Worm (Caenorhabditis elegans) whole organism, midembryonic: ENCODE results near the gene nhr-116.

ENCODE experiments used
- T22C8.4 ChIP-seq: fragments of 200-800 bp; sonication (Bioruptor generic); IDR thresholded peaks from 2 replicates; pipeline ENCODE4 v1.3.6; 2022; ENCODE audit warnings: missing genetic modification characterization, missing compliant biosample characterization
- cog-1 ChIP-seq: sonication (generic microtip); optimal IDR thresholded peaks from 2 replicates; lab custom pipeline; 2016; ENCODE audit warnings: missing genetic modification characterization, missing compliant biosample characterization
- flt-1 ChIP-seq: fragments of 200-800 bp; sonication (Bioruptor generic); IDR thresholded peaks from 2 replicates; pipeline ENCODE4 v1.3.6; 2022; ENCODE audit warnings: missing genetic modification characterization, missing compliant biosample characterization
- klf-2 ChIP-seq: fragments of 200-800 bp; sonication (Bioruptor generic); conservative IDR thresholded peaks from 2 replicates; pipeline ENCODE4 v1.3.6; 2022; ENCODE audit warnings: missing genetic modification reagents, missing genetic modification characterization, missing compliant biosample characterization
- med-1 ChIP-seq: sonication (generic microtip); optimal IDR thresholded peaks from 2 replicates; lab custom pipeline; 2017; ENCODE audit warnings: missing genetic modification characterization, mild to moderate bottlenecking, missing compliant biosample characterization, antibody characterized with exemption, missing genetic modification reagents; ENCODE audit not compliant: insufficient read depth
- ref-1 ChIP-seq: fragments of 200-800 bp; sonication (Bioruptor generic); conservative IDR thresholded peaks from 2 replicates; pipeline ENCODE4 v1.3.6; 2022; ENCODE audit warnings: missing genetic modification reagents, missing genetic modification characterization, missing compliant biosample characterization
- tab-1 ChIP-seq: fragments of 200-800 bp; sonication (Bioruptor generic); IDR thresholded peaks from 2 replicates; pipeline ENCODE4 v1.3.6; 2022; ENCODE audit warnings: missing genetic modification characterization, missing compliant biosample characterization
- ztf-23 ChIP-seq: fragments of 200-800 bp; sonication (Bioruptor generic); IDR thresholded peaks from 2 replicates; pipeline ENCODE4 v1.3.6; 2022; ENCODE audit warnings: missing genetic modification reagents, missing genetic modification characterization, missing compliant biosample characterization
- ztf-29 ChIP-seq: fragments of 200-800 bp; sonication (Bioruptor generic); IDR thresholded peaks from 2 replicates; pipeline ENCODE4 v1.3.6; 2022; ENCODE audit warnings: missing genetic modification reagents, missing genetic modification characterization, missing compliant biosample characterization

Gene nhr-116

DNA sequence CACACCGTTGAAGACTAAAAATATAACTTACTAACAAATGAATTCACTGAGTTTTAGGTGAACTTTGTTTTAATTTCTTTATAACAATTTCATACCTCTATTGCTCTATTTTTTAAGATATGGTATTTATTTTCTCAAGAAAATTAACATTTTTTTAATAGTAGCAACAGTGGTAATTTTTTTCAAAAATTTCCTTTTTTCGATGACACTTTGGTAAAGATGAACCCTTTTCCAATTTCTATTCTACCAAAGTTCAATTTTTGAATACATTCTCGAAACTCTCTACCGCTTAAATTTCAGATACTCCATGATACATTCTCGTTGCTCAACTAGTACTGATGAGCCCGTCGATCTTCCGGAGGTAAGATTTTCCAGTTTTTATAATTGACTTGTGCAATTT lies at the start of gene nhr-116:
Gene nhr-116 (plus strand): TSS at position 301 of the 400 bp plus-strand sequence.
- no peak for TF ChIP-seq cog-1
- no peak for TF ChIP-seq ztf-23
- no peak for TF ChIP-seq ref-1 (GFP tag; lab: Robert Waterston, UW)
- no peak for TF ChIP-seq klf-2
- TF ChIP-seq T22C8.4 (GFP tag; lab: Robert Waterston, UW): no peak
- TF ChIP-seq med-1 (GFP tag; lab: Kevin White, UChicago): no peak
- no peak for TF ChIP-seq tab-1
- TF ChIP-seq ztf-29 (GFP tag; lab: Robert Waterston, UW): no peak
- no peak for TF ChIP-seq flt-1

DNA sequence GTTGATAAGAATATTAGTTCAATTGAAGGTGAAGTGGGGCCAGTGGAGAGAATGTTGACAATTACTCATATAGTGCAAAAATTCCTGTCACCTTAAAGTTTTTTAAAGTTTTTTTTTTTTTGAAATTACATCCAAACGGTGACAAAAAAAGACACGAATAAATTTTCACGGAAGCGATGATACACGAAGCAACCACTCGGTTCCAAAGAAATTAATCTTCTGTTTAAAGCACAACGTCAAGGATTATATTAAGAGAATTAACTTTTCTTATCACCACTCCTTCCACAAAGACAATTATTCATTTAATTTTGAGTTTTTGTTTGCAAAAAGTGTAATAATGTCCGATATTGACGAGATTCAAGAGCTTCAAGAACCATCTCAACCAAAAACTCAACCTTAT lies 46.6 kb upstream of the nhr-116 start, which contains the start of gene clec-28:
Gene clec-28 (plus strand): TSS at position 301 of the 400 bp plus-strand sequence.
- TF ChIP-seq ref-1 (GFP tag; lab: Robert Waterston, UW): no peak
- TF ChIP-seq klf-2: no peak
- TF ChIP-seq ztf-23: no peak
- TF ChIP-seq med-1 (GFP tag; lab: Kevin White, UChicago): no peak
- no peak for TF ChIP-seq tab-1
- TF ChIP-seq T22C8.4 (GFP tag; lab: Robert Waterston, UW): no peak
- TF ChIP-seq cog-1: no peak
- no peak for TF ChIP-seq flt-1
- TF ChIP-seq ztf-29 (GFP tag; lab: Robert Waterston, UW): no peak

DNA sequence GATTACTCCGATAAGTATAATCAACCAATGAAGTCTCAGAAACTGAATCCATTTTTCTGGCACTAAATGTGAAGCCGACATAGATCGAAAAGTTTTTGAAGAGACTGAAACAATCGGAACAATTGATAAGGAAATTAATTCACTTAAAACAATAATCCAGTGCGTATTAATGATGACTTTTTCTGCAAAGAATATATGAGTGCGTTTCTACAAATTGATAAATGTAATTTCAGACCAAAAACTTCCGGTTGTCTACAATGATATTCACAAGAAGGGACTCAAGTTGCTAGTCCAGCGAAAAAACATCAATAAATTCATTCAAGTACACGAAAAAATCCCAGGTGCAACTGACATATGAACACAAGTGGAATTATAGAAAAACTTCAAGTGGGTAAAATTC lies 42.3 kb upstream of the nhr-116 start, which contains the start of gene clec-33:
Gene clec-33 (minus strand): TSS at position 101 of the 400 bp plus-strand sequence.
- no peak for TF ChIP-seq ztf-23

DNA sequence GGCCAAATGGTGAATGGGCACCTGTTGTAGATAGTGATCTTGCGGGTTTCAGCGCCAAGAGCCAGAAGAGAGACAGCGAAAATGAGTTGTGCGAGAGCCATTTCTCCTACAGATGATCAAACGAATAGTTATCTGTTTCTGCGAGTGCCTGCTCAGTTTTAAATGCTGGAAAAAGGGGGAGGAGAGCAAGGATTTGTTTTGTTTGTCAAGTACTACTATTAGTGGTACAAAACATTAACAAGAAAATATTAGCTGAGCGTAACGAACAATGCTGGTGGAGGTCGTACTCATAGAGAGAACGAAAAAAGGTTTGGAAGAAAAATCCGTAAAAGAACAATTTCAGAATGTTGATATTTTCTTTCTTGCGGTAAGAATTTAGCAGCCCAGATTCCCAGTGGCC lies 40.6 kb upstream of the nhr-116 start, which contains the start of gene thn-4:
Gene thn-4 (minus strand): TSS at position 101 of the 400 bp plus-strand sequence.
- TF ChIP-seq flt-1 (no peak), ztf-29 (GFP tag; lab: Robert Waterston, UW) (no peak), T22C8.4 (GFP tag; lab: Robert Waterston, UW) (no peak), tab-1 (no peak), cog-1 (no peak)

DNA sequence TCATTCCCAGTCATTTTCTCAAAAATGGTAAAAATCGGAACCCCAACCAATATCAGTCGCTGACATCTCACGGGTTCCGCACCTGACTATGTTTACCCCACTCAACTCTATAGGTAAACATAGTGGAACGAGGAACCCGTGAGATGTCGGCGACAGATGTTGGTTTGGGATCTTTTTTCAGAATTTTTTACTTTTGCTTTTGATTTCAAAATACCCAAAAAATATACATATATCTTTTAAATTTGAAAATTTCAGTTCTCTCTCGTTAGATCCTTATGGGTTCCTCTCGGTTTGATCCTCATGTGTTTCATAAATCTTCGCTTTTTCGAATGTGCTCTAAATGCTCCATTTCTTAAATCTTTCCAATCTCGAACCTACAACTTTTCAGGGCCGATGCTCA lies 38.4 kb upstream of the nhr-116 start, which contains the start of gene srw-23:
Gene srw-23 (plus strand): TSS at position 301 of the 400 bp plus-strand sequence.
- TF ChIP-seq tab-1 (no peak), T22C8.4 (GFP tag; lab: Robert Waterston, UW) (no peak), ref-1 (GFP tag; lab: Robert Waterston, UW) (no peak), ztf-23 (no peak), med-1 (GFP tag; lab: Kevin White, UChicago) (no peak), cog-1 (no peak), klf-2 (no peak), flt-1 (no peak), ztf-29 (GFP tag; lab: Robert Waterston, UW) (no peak)

DNA sequence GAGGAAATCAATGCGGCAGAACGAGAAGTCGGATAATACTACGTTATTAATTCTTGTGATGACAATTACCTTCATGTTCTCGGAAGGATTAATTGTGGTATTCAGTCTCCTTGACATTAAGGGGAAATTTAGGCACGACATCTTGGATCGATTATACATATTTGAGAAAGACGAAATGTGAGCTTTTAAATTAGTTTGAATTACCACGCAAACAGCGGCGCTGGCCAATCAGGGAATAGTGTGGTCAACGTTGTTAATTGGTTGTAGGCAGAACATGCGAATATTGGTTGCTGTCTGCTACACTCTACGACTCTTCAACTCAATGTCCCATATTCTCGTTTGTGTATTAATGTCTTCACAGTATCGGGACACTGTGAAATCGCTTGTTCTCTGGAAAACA lies 37.1 kb upstream of the nhr-116 start, which contains the start of gene F49A5.10:
Gene F49A5.10 (plus strand): TSS at position 301 of the 400 bp plus-strand sequence.
- TF ChIP-seq med-1 (GFP tag; lab: Kevin White, UChicago): no peak
- TF ChIP-seq T22C8.4 (GFP tag; lab: Robert Waterston, UW): no peak
- TF ChIP-seq cog-1: no peak
- no peak for TF ChIP-seq tab-1
- TF ChIP-seq flt-1: no peak
- TF ChIP-seq klf-2: no peak
- TF ChIP-seq ztf-23: no peak
- no peak for TF ChIP-seq ref-1 (GFP tag; lab: Robert Waterston, UW)
- no peak for TF ChIP-seq ztf-29 (GFP tag; lab: Robert Waterston, UW)

DNA sequence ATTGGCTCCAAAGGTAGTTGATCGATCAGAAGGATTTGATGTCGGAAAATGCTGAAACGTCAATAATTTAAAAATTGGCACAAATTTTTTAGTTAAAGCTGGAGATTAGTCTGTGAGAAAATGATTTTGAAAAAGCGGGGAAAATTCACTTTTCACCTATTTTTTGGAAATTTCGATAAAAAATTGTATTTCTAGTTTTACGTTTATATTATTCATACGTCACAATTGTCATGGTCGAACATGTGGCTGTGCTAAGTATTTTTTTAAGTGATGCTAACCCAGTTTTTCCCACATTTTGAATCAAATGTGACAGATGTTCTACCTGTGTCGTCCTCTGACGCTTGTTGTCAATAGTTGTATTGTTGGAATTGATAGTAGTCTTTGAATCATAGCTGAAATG lies 32.5 kb upstream of the nhr-116 start:
- TF ChIP-seq med-1 (GFP tag; lab: Kevin White, UChicago) (no peak), T22C8.4 (GFP tag; lab: Robert Waterston, UW) (no peak), cog-1 (no peak), klf-2 (no peak), ztf-29 (GFP tag; lab: Robert Waterston, UW) (no peak), tab-1 (no peak), ref-1 (GFP tag; lab: Robert Waterston, UW) (no peak), ztf-23 (no peak), flt-1 (no peak)

DNA sequence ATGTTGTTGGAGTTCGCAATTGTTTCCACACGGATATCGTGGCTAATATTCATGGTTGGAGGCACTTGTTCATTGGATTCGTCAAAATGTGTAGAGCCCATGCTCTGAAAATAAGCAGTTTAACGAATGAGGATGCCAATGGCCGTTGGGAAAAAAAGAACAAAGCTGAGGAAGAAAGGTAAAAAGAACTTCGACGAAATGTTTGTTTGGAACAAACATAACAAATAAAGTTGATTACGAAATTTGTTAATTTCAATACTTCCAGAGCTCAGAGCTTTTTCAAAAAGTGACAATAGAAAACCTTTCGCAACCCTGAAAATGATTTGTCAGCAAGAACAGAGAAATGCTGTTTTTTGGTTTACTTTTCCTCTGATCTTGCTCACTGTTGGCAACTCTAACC lies 32.0 kb upstream of the nhr-116 start, which contains the start of gene F09C6.3:
Gene F09C6.3 (minus strand): TSS at position 101 of the 400 bp plus-strand sequence.
- no peak for TF ChIP-seq ref-1 (GFP tag; lab: Robert Waterston, UW)
- TF ChIP-seq ztf-29 (GFP tag; lab: Robert Waterston, UW): no peak
- TF ChIP-seq med-1 (GFP tag; lab: Kevin White, UChicago): no peak
- no peak for TF ChIP-seq T22C8.4 (GFP tag; lab: Robert Waterston, UW)
- no peak for TF ChIP-seq tab-1
- TF ChIP-seq klf-2: no peak
- TF ChIP-seq flt-1: no peak
- no peak for TF ChIP-seq ztf-23
- no peak for TF ChIP-seq cog-1

DNA sequence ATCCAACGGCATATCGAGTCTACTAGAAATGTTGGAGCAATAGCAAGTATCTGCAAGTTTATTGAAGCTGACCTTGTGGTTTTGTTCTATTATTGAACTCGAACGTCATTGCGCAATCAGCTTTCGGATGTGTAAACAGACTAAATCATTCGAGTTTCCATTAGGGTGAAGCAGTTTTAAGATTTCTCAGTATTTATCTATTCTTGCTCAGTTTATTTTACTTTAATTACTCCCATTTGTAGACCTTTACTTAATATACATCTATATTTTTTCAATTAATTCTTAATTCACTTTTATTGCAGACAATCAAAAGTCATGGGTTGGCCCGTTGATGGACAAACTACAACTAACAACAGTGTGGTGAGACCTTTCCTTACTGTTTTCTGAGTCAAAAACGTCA lies 31.4 kb upstream of the nhr-116 start, which contains the start of gene F09C6.14:
Gene F09C6.14 (plus strand): TSS at position 301 of the 400 bp plus-strand sequence.
- no peak for TF ChIP-seq ztf-23
- TF ChIP-seq cog-1: no peak
- TF ChIP-seq T22C8.4 (GFP tag; lab: Robert Waterston, UW): no peak
- no peak for TF ChIP-seq klf-2
- TF ChIP-seq ref-1 (GFP tag; lab: Robert Waterston, UW): no peak
- TF ChIP-seq ztf-29 (GFP tag; lab: Robert Waterston, UW): no peak
- TF ChIP-seq med-1 (GFP tag; lab: Kevin White, UChicago): no peak
- no peak for TF ChIP-seq flt-1
- no peak for TF ChIP-seq tab-1

DNA sequence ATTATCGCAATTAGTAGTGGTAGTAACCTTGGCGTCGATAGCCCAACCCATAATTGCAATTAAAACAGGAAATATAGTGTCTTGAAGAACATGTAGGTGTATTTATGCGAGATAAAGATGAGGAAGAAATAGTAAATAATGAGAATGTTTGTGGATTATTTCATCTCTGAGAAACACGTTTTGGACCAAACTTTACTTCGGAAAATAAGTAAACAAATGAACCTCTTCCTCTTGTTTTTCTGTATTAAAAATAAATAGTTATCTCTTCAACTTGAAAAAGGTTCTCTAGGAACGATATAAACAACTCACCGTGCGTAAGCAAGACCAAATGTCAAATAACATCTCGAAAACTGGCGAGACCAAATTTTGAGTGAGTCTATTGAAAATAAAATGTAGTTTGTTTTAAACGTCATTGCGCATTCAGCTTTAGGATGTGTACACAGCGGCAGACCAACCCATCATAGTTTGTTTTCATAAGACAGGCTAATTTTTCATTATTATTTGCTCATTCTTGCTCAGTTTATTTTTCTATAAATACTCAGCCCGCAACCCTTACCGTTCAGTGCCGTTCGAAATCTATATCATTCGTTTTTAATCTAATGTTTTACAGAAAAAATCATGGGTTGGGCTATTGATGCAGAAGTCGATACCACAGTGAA lies 29.6 kb upstream of the nhr-116 start, which contains the start of the genes F09C6.11 and F09C6.12:
Gene F09C6.11 (minus strand): TSS at position 51 of the 659 bp plus-strand sequence.
Gene F09C6.12 (plus strand): TSS at position 609 of the 659 bp plus-strand sequence.
- TF ChIP-seq ref-1 (GFP tag; lab: Robert Waterston, UW) (no peak), klf-2 (no peak), flt-1 (no peak), med-1 (GFP tag; lab: Kevin White, UChicago) (no peak), ztf-29 (GFP tag; lab: Robert Waterston, UW) (no peak)
